Fruit fly (Drosophila melanogaster) whole organism, adult: Measurements from ENCODE around the gene Acer.

ENCODE experiments used
- CG12768 ChIP-seq: fragments of 200-800 bp; sonication (Bioruptor generic); optimal IDR thresholded peaks from 2 replicates; lab custom pipeline; 2017; ENCODE audit warnings: missing biosample characterization, missing genetic modification characterization, mild to moderate bottlenecking, moderate library complexity, missing genetic modification reagents
- cnc ChIP-seq, 2 experiments: fragments of >200 bp; optimal IDR thresholded peaks; 2 replicates each; lab custom pipeline; 2017
- tj ChIP-seq: fragments of 200-800 bp; sonication (Bioruptor generic); optimal IDR thresholded peaks from 3 replicates; lab custom pipeline; 2017; ENCODE audit warnings: missing biosample characterization, mild to moderate bottlenecking, missing genetic modification characterization, moderate library complexity

- TF ChIP-seq CG12768 (no peak), tj (no peak), cnc (optimal IDR thresholded peaks at IDR 0.05; lab: Kevin White, UChicago) (no peak)
Observed at dm6 chr2L:8538449-8539050, 16.8 kb downstream of the Acer start.
